Worm (Caenorhabditis elegans) whole organism, L4/young adult: Measurements from ENCODE around the gene srh-217.

Experiments
- W03F9.2 ChIP-seq: fragments of 150-350 bp; optimal IDR thresholded peaks from 2 replicates; lab custom pipeline; 2014; ENCODE audit warnings: missing biosample characterization, missing genetic modification characterization
- dao-5 ChIP-seq: sonication (generic microtip); optimal IDR thresholded peaks from 2 replicates; lab custom pipeline; 2016; ENCODE audit warnings: missing genotype, missing genetic modification characterization, moderate library complexity, missing compliant biosample characterization
- him-1 ChIP-seq: sonication (generic microtip); optimal IDR thresholded peaks from 2 replicates; lab custom pipeline; 2016; ENCODE audit warnings: missing genotype, missing genetic modification reagents, missing genetic modification characterization, missing compliant biosample characterization

The srh-217 gene

ce11 chrV:20195451-20196036 lies at the start of gene srh-217, which contains the start of gene Y113G7B.28:
TSS of gene srh-217 (minus strand) at chrV:20195551.
TSS of gene Y113G7B.28 (plus strand) at chrV:20195986.
- TF ChIP-seq him-1 (no peak), dao-5 (no peak), W03F9.2 (tag; lab: Kevin White, UChicago) (no peak)

ce11 chrV:20241243-20241862 lies 46.0 kb upstream of the srh-217 start:
- no peak for TF ChIP-seq W03F9.2 (tag; lab: Kevin White, UChicago)
- no peak for TF ChIP-seq him-1
- TF ChIP-seq dao-5 = no peak

- TF ChIP-seq dao-5 = no peak
- TF ChIP-seq him-1 = no peak
- TF ChIP-seq W03F9.2 (tag; lab: Kevin White, UChicago) = no peak
Observed at ce11 chrV:20237429-20237828, 42.1 kb upstream of the srh-217 start, which contains the start of gene sld-5. TSS of gene sld-5 (minus strand) at chrV:20237745.

ce11 chrV:20235231-20235630 lies 39.9 kb upstream of the srh-217 start:
- no peak for TF ChIP-seq dao-5
- no peak for TF ChIP-seq him-1
- no peak for TF ChIP-seq W03F9.2 (tag; lab: Kevin White, UChicago)

ce11 chrV:20234439-20234838 lies 39.1 kb upstream of the srh-217 start:
- no peak for TF ChIP-seq him-1
- TF ChIP-seq W03F9.2 (tag; lab: Kevin White, UChicago) = no peak
- TF ChIP-seq dao-5 = no peak

ce11 chrV:20233743-20234142 lies 38.4 kb upstream of the srh-217 start, which contains the start of gene Y113G7B.15:
TSS of gene Y113G7B.15 (minus strand) at chrV:20233843.
- no peak for TF ChIP-seq W03F9.2 (tag; lab: Kevin White, UChicago)
- no peak for TF ChIP-seq dao-5
- no peak for TF ChIP-seq him-1

ce11 chrV:20225312-20225711 lies 30.0 kb upstream of the srh-217 start:
- TF ChIP-seq dao-5 (no peak), him-1 (no peak), W03F9.2 (tag; lab: Kevin White, UChicago) (no peak)

- TF ChIP-seq him-1 (no peak), W03F9.2 (tag; lab: Kevin White, UChicago) (no peak), dao-5 (no peak)
Observed at ce11 chrV:20223725-20224124, 28.4 kb upstream of the srh-217 start.

ce11 chrV:20220604-20221003 lies 25.3 kb upstream of the srh-217 start:
- TF ChIP-seq him-1 = no peak
- TF ChIP-seq W03F9.2 (tag; lab: Kevin White, UChicago) = no peak
- TF ChIP-seq dao-5 = no peak

- no peak for TF ChIP-seq dao-5
- no peak for TF ChIP-seq W03F9.2 (tag; lab: Kevin White, UChicago)
- TF ChIP-seq him-1 = no peak
Observed at ce11 chrV:20215197-20215596, 19.8 kb upstream of the srh-217 start, which contains the start of gene Y113G7B.11. TSS of gene Y113G7B.11 (minus strand) at chrV:20215297.

ce11 chrV:20213097-20213496 lies 17.7 kb upstream of the srh-217 start:
- TF ChIP-seq him-1 (no peak), dao-5 (no peak), W03F9.2 (tag; lab: Kevin White, UChicago) (no peak)

ce11 chrV:20212584-20212983 lies 17.2 kb upstream of the srh-217 start, which contains the start of gene Y113G7B.12:
TSS of gene Y113G7B.12 (minus strand) at chrV:20212684.
- TF ChIP-seq W03F9.2 (tag; lab: Kevin White, UChicago) (no peak), him-1 (no peak), dao-5 (no peak)

- TF ChIP-seq him-1 (no peak), dao-5 (no peak), W03F9.2 (tag; lab: Kevin White, UChicago) (no peak)
Observed at ce11 chrV:20206086-20206485, 10.7 kb upstream of the srh-217 start, which contains the start of the genes fbxb-59 and srbc-34. TSS of gene fbxb-59 (minus strand) at chrV:20206186. TSS of gene srbc-34 (plus strand) at chrV:20206318.

ce11 chrV:20203085-20203484 lies 7.7 kb upstream of the srh-217 start, which contains the start of gene fbxa-113:
TSS of gene fbxa-113 (plus strand) at chrV:20203385.
- TF ChIP-seq dao-5 (no peak), him-1 (no peak), W03F9.2 (tag; lab: Kevin White, UChicago) (no peak)

- no peak for TF ChIP-seq W03F9.2 (tag; lab: Kevin White, UChicago)
- TF ChIP-seq dao-5 = no peak
- no peak for TF ChIP-seq him-1
Observed at ce11 chrV:20201316-20201715, 6.0 kb upstream of the srh-217 start, which contains the start of gene fbxa-114. TSS of gene fbxa-114 (plus strand) at chrV:20201616.
